Worm (Caenorhabditis elegans): ENCODE measurements around the gene srx-6.
"Not testable (repeated sequence)": the region's sequence is repeated elsewhere in the genome, so short reads cannot be mapped to it uniquely, and the experiment has no call there.

The srx-6 gene

ce11 chrV:7339831-7340230, 26.7 kb upstream of the srx-6 start, which contains the start of gene srh-187:
Gene srh-187 (minus strand): TSS chrV:7339931.
- TF ChIP-seq pha-4 (tag; optimal IDR thresholded peaks at IDR 0.05) (no peak), snpc-4 (tag; optimal IDR thresholded peaks at IDR 0.05) (no peak), eor-1 (tag; optimal IDR thresholded peaks at IDR 0.05) (no peak)

- TF ChIP-seq snpc-4, mml-1, nhr-67 (tag; optimal IDR thresholded peaks at IDR 0.05): not testable (repeated sequence)
These were observed 24.1 kb upstream of the srx-6 start, which contains the start of gene F10G2.7 for ce11 chrV:7337218-7337617. Gene F10G2.7 (minus strand): TSS chrV:7337318.

ce11 chrV:7332253-7332652, 19.1 kb upstream of the srx-6 start, which contains the start of gene F10G2.1:
Gene F10G2.1 (plus strand): TSS chrV:7332553.
- TF ChIP-seq ztf-11 (tag; optimal IDR thresholded peaks at IDR 0.05) (no peak), ZK546.5 (tag; optimal IDR thresholded peaks at IDR 0.05) (no peak), nhr-76 (tag; optimal IDR thresholded peaks at IDR 0.05) (no peak), daf-12 (tag; optimal IDR thresholded peaks at IDR 0.05) (no peak), skn-1 (tag; optimal IDR thresholded peaks at IDR 0.05) (no peak), ztf-4 (tag; optimal IDR thresholded peaks at IDR 0.05) (no peak), ceh-82 (tag; optimal IDR thresholded peaks at IDR 0.05) (no peak), elt-3 (tag; optimal IDR thresholded peaks at IDR 0.05) (no peak), lin-15B (tag; optimal IDR thresholded peaks at IDR 0.05) (no peak), ceh-9 (tag; optimal IDR thresholded peaks at IDR 0.05) (no peak), lsy-12 (tag; optimal IDR thresholded peaks at IDR 0.05) (no peak), sea-2 (GFP tag; optimal IDR thresholded peaks at IDR 0.05) (no peak), unc-62 (GFP tag; optimal IDR thresholded peaks at IDR 0.05) (no peak), lin-39 (tag; optimal IDR thresholded peaks at IDR 0.05) (no peak), nhr-28 (tag; optimal IDR thresholded peaks at IDR 0.05) (no peak)

- TF ChIP-seq elt-1 (tag; optimal IDR thresholded peaks at IDR 0.05) (no peak), nfya-1 (tag; optimal IDR thresholded peaks at IDR 0.05; ENCODE audit: insufficient read depth) (no peak), nhr-77 (tag; optimal IDR thresholded peaks at IDR 0.05) (no peak), elt-2 (tag; optimal IDR thresholded peaks at IDR 0.05) (no peak), mml-1 (tag; optimal IDR thresholded peaks at IDR 0.05) (no peak), fos-1 (tag; optimal IDR thresholded peaks at IDR 0.05) (no peak), unc-39 (tag; optimal IDR thresholded peaks at IDR 0.05) (no peak), lin-15B (tag; optimal IDR thresholded peaks at IDR 0.05) (no peak), nhr-11 (tag; optimal IDR thresholded peaks at IDR 0.05) (no peak), pqm-1 (tag; optimal IDR thresholded peaks at IDR 0.05) (no peak), ceh-16 (tag; optimal IDR thresholded peaks at IDR 0.05) (no peak), unc-62 (GFP tag; optimal IDR thresholded peaks at IDR 0.05) (no peak), daf-12 (tag; optimal IDR thresholded peaks at IDR 0.05) (no peak), skn-1 (tag; optimal IDR thresholded peaks at IDR 0.05) (no peak), nhr-43 (tag; optimal IDR thresholded peaks at IDR 0.05; ENCODE audit: poor library complexity, severe bottlenecking) (no peak)
These were observed 17.7 kb upstream of the srx-6 start, which contains the start of gene F10G2.2 for ce11 chrV:7330868-7331267. Gene F10G2.2 (plus strand): TSS chrV:7331168.

- peak; percentile 2 for TF ChIP-seq elt-2 (tag; optimal IDR thresholded peaks at IDR 0.05)
- TF ChIP-seq nhr-67 (tag; optimal IDR thresholded peaks at IDR 0.05) = no peak
These were observed 15.0 kb upstream of the srx-6 start, which contains the start of gene clec-7 for ce11 chrV:7328092-7328491. Gene clec-7 (plus strand): TSS chrV:7328392.

- TF ChIP-seq tbx-2 (tag; optimal IDR thresholded peaks at IDR 0.05) (no peak), daf-12 (tag; optimal IDR thresholded peaks at IDR 0.05) (no peak), fkh-2 (tag; optimal IDR thresholded peaks at IDR 0.05) (no peak), snpc-4 (tag; optimal IDR thresholded peaks at IDR 0.05) (no peak), R02D3.7 (tag; optimal IDR thresholded peaks at IDR 0.05) (no peak), nhr-43 (tag; optimal IDR thresholded peaks at IDR 0.05; ENCODE audit: poor library complexity, severe bottlenecking) (no peak), fos-1 (tag; optimal IDR thresholded peaks at IDR 0.05) (no peak)
These were observed 13.8 kb upstream of the srx-6 start, which contains the start of gene F10G2.4 for ce11 chrV:7326928-7327327. Gene F10G2.4 (plus strand): TSS chrV:7327228.

All from whole organism, L3 larva.